Worm (Caenorhabditis elegans) whole organism, L4 larva: Measurements from ENCODE around the gene skpo-1.

ENCODE experiments used
- F10B5.3 ChIP-seq: sonication (generic microtip); optimal IDR thresholded peaks from 2 replicates; lab custom pipeline; 2016; ENCODE audit warnings: mild to moderate bottlenecking, missing genetic modification characterization, missing compliant biosample characterization
- F26F4.8 ChIP-seq: fragments of 200-800 bp; sonication (Bioruptor generic); conservative IDR thresholded peaks from 2 replicates; pipeline ENCODE4 v1.3.6; 2022; ENCODE audit warnings: missing genetic modification characterization, missing compliant biosample characterization
- F37D6.2 ChIP-seq: sonication (generic microtip); optimal IDR thresholded peaks from 2 replicates; lab custom pipeline; 2016; ENCODE audit warnings: mild to moderate bottlenecking, missing genetic modification characterization, missing compliant biosample characterization
- F44E2.7 ChIP-seq: fragments of 200-800 bp; sonication (Bioruptor generic); IDR thresholded peaks from 2 replicates; pipeline ENCODE4 v2.1.2; 2022; ENCODE audit warnings: missing genetic modification characterization, missing compliant biosample characterization
- F49E8.2 ChIP-seq: sonication (generic microtip); optimal IDR thresholded peaks from 2 replicates; lab custom pipeline; 2016; ENCODE audit warnings: missing compliant biosample characterization, mild to moderate bottlenecking, missing genetic modification characterization, borderline replicate concordance
- R02D3.7 ChIP-seq: fragments of 150-350 bp; sonication (generic microtip); optimal IDR thresholded peaks from 3 replicates; lab custom pipeline; 2014; ENCODE audit warnings: missing biosample characterization, missing genetic modification characterization
- T20F7.1 ChIP-seq: fragments of 200-800 bp; sonication (Bioruptor generic); optimal IDR thresholded peaks from 2 replicates; lab custom pipeline; 2018; ENCODE audit warnings: mild to moderate bottlenecking, missing genetic modification characterization, missing compliant biosample characterization
- Y105C5A.15 ChIP-seq: fragments of 200-800 bp; sonication (Bioruptor generic); IDR thresholded peaks from 2 replicates; pipeline ENCODE4 v1.3.6; 2022; ENCODE audit warnings: missing genetic modification characterization, missing compliant biosample characterization
- ZK337.2 ChIP-seq: fragments of 200-800 bp; sonication (Bioruptor generic); IDR thresholded peaks from 2 replicates; pipeline ENCODE4 v1.3.6; 2022; ENCODE audit warnings: missing genetic modification reagents, missing genetic modification characterization, missing compliant biosample characterization
- arid-1 ChIP-seq: fragments of 200-800 bp; sonication (Bioruptor generic); conservative IDR thresholded peaks from 2 replicates; pipeline ENCODE4 v1.3.6; 2022; ENCODE audit warnings: missing genetic modification reagents, missing genetic modification characterization, missing compliant biosample characterization
- attf-4 ChIP-seq: sonication (generic microtip); optimal IDR thresholded peaks from 3 replicates; lab custom pipeline; 2017; ENCODE audit warnings: missing biosample characterization, missing genetic modification characterization
- ceh-82 ChIP-seq: sonication (generic microtip); optimal IDR thresholded peaks from 2 replicates; lab custom pipeline; 2017; ENCODE audit warnings: missing biosample characterization, missing genetic modification characterization
- cey-2 ChIP-seq: sonication (generic microtip); optimal IDR thresholded peaks from 3 replicates; lab custom pipeline; 2017; ENCODE audit warnings: missing genetic modification characterization, mild to moderate bottlenecking, missing compliant biosample characterization, antibody characterized with exemption, borderline replicate concordance; ENCODE audit not compliant: insufficient read depth
- daf-16 ChIP-seq, 3 experiments: sonication (generic microtip); optimal IDR thresholded peaks; 2 replicates each; lab custom pipeline; 2016 to 2017; ENCODE audit warnings: missing genetic modification characterization in 3 of 3, missing genetic modification reagents in 3 of 3, mild to moderate bottlenecking in 2 of 3, missing compliant biosample characterization in 2 of 3, missing biosample characterization in 1 of 3, moderate library complexity in 1 of 3
- daf-19 ChIP-seq: fragments of 200-800 bp; sonication (Bioruptor generic); conservative IDR thresholded peaks from 2 replicates; pipeline ENCODE4 v1.3.6; 2022; ENCODE audit warnings: missing genetic modification characterization, missing compliant biosample characterization
- daf-8 ChIP-seq: fragments of 200-800 bp; sonication (Bioruptor generic); IDR thresholded peaks from 2 replicates; pipeline ENCODE4 v1.3.6; 2022; ENCODE audit warnings: missing genetic modification characterization, missing compliant biosample characterization
- dmd-6 ChIP-seq: fragments of 200-800 bp; sonication (Bioruptor generic); IDR thresholded peaks from 2 replicates; pipeline ENCODE4 v1.3.6; 2022; ENCODE audit warnings: missing genetic modification reagents, missing genetic modification characterization, missing compliant biosample characterization
- dpl-1 ChIP-seq: fragments of 150-350 bp; optimal IDR thresholded peaks from 2 replicates; lab custom pipeline; 2014; ENCODE audit warnings: missing biosample characterization, missing genetic modification reagents, missing genetic modification characterization
- dve-1 ChIP-seq: sonication (generic microtip); optimal IDR thresholded peaks from 2 replicates; lab custom pipeline; 2017; ENCODE audit warnings: antibody characterized with exemption, mild to moderate bottlenecking, missing genetic modification characterization, missing compliant biosample characterization; ENCODE audit not compliant: insufficient read depth
- egl-43 ChIP-seq: fragments of 200-800 bp; sonication (Bioruptor generic); IDR thresholded peaks from 2 replicates; pipeline ENCODE4 v1.3.6; 2022; ENCODE audit warnings: missing genetic modification reagents, missing genetic modification characterization, missing compliant biosample characterization
- fos-1 ChIP-seq: fragments of 150-350 bp; optimal IDR thresholded peaks from 2 replicates; lab custom pipeline; 2014; ENCODE audit warnings: missing biosample characterization, missing genetic modification characterization
- hlh-11 ChIP-seq: fragments of 200-800 bp; sonication (Bioruptor generic); optimal IDR thresholded peaks from 2 replicates; lab custom pipeline; 2018; ENCODE audit warnings: mild to moderate bottlenecking, missing genetic modification characterization, missing compliant biosample characterization
- hlh-30 ChIP-seq: sonication (generic microtip); optimal IDR thresholded peaks from 2 replicates; lab custom pipeline; 2017; ENCODE audit warnings: antibody characterized with exemption, mild to moderate bottlenecking, missing genetic modification characterization, missing compliant biosample characterization; ENCODE audit not compliant: insufficient read depth
- hmg-1.1 ChIP-seq: fragments of 200-800 bp; sonication (Bioruptor generic); IDR thresholded peaks from 2 replicates; pipeline ENCODE4 v1.3.6; 2022; ENCODE audit warnings: missing genetic modification reagents, missing genetic modification characterization, missing compliant biosample characterization
- lin-13 ChIP-seq: fragments of 150-350 bp; optimal IDR thresholded peaks from 2 replicates; lab custom pipeline; 2014; ENCODE audit warnings: missing biosample characterization, missing genetic modification reagents, missing genetic modification characterization
- madf-5 ChIP-seq, 2 experiments: fragments of 200-800 bp; sonication (Bioruptor generic); IDR thresholded peaks; 2 replicates each; pipeline ENCODE4 v1.3.6; 2022; ENCODE audit warnings: missing compliant biosample characterization in 2 of 2, missing genetic modification characterization in 2 of 2
- mdl-1 ChIP-seq, 2 experiments: fragments of 150-350 bp in 1 of 2; sonication (generic microtip) in 1 of 2; optimal IDR thresholded peaks; 2 replicates each; lab custom pipeline; 2014 to 2017; ENCODE audit warnings: missing biosample characterization in 2 of 2, missing genetic modification characterization in 2 of 2
- mep-1 ChIP-seq: fragments of 150-350 bp; sonication (generic microtip); optimal IDR thresholded peaks from 3 replicates; lab custom pipeline; 2014; ENCODE audit warnings: missing biosample characterization, missing genetic modification characterization
- mes-2 ChIP-seq: sonication (generic microtip); optimal IDR thresholded peaks from 2 replicates; lab custom pipeline; 2016; ENCODE audit warnings: missing genotype, mild to moderate bottlenecking, missing genetic modification characterization, missing compliant biosample characterization; ENCODE audit not compliant: poor library complexity, severe bottlenecking
- mxl-2 ChIP-seq: fragments of 200-800 bp; sonication (Bioruptor generic); conservative IDR thresholded peaks from 2 replicates; pipeline ENCODE4 v1.3.6; 2022; ENCODE audit warnings: missing genetic modification reagents, missing genetic modification characterization, missing compliant biosample characterization
- nhr-102 ChIP-seq: sonication (generic microtip); optimal IDR thresholded peaks from 2 replicates; lab custom pipeline; 2016; ENCODE audit warnings: mild to moderate bottlenecking, missing genetic modification characterization, moderate library complexity, missing compliant biosample characterization
- nhr-11 ChIP-seq: fragments of 150-350 bp; optimal IDR thresholded peaks from 2 replicates; lab custom pipeline; 2014; ENCODE audit warnings: missing biosample characterization, missing genetic modification characterization
- nhr-28 ChIP-seq: fragments of 150-350 bp; optimal IDR thresholded peaks from 2 replicates; lab custom pipeline; 2014; ENCODE audit warnings: missing biosample characterization, missing genetic modification characterization
- nhr-48 ChIP-seq: sonication (generic microtip); optimal IDR thresholded peaks from 2 replicates; lab custom pipeline; 2016; ENCODE audit warnings: mild to moderate bottlenecking, missing genetic modification characterization, missing compliant biosample characterization
- nhr-76 ChIP-seq: fragments of 150-350 bp; optimal IDR thresholded peaks from 2 replicates; lab custom pipeline; 2014; ENCODE audit warnings: missing biosample characterization, missing genetic modification characterization
- php-3 ChIP-seq: fragments of 200-800 bp; sonication (Bioruptor generic); IDR thresholded peaks from 2 replicates; pipeline ENCODE4 v1.3.6; 2022; ENCODE audit warnings: missing genetic modification reagents, missing genetic modification characterization, missing compliant biosample characterization
- rbr-2 ChIP-seq: sonication (generic microtip); optimal IDR thresholded peaks from 2 replicates; lab custom pipeline; 2016; ENCODE audit warnings: missing genotype, missing genetic modification characterization, missing compliant biosample characterization
- saeg-2 ChIP-seq: fragments of 200-800 bp; sonication (Bioruptor generic); IDR thresholded peaks from 2 replicates; pipeline ENCODE4 v1.3.6; 2022; ENCODE audit warnings: missing genetic modification reagents, missing genetic modification characterization, missing compliant biosample characterization
- skn-1 ChIP-seq: fragments of 150-350 bp; optimal IDR thresholded peaks from 2 replicates; lab custom pipeline; 2014; ENCODE audit warnings: missing biosample characterization, missing genetic modification characterization
- snpc-4 ChIP-seq: fragments of 150-350 bp; optimal IDR thresholded peaks from 2 replicates; lab custom pipeline; 2014; ENCODE audit warnings: missing biosample characterization, missing genetic modification characterization
- spr-1 ChIP-seq: sonication (generic microtip); optimal IDR thresholded peaks from 2 replicates; lab custom pipeline; 2016; ENCODE audit warnings: mild to moderate bottlenecking, missing genetic modification characterization, missing compliant biosample characterization
- tra-1 ChIP-seq: fragments of 200-800 bp; sonication (Bioruptor generic); IDR thresholded peaks from 2 replicates; pipeline ENCODE4 v1.3.6; 2022; ENCODE audit warnings: missing genetic modification reagents, missing genetic modification characterization, missing compliant biosample characterization
- unc-62 ChIP-seq, 3 experiments: fragments of 150-350 bp in 1 of 3; sonication (generic microtip); optimal IDR thresholded peaks in 2 of 3; peaks in 1 of 3; 1 replicate in 1 of 3; 2 replicates in 2 of 3; lab custom pipeline; 2014 to 2017; ENCODE audit warnings: missing biosample characterization in 3 of 3, missing genetic modification characterization in 3 of 3, missing genetic modification reagents in 3 of 3, missing genotype in 1 of 3
- vab-7 ChIP-seq: fragments of 200-800 bp; sonication (Bioruptor generic); IDR thresholded peaks from 2 replicates; pipeline ENCODE4 v1.3.6; 2022; ENCODE audit warnings: missing genetic modification reagents, missing genetic modification characterization, missing compliant biosample characterization
- zag-1 ChIP-seq: fragments of 150-350 bp; optimal IDR thresholded peaks from 2 replicates; lab custom pipeline; 2014; ENCODE audit warnings: missing biosample characterization, missing genetic modification characterization
- zip-11 ChIP-seq: fragments of 200-800 bp; sonication (Bioruptor generic); IDR thresholded peaks from 2 replicates; pipeline ENCODE4 v1.3.6; 2022; ENCODE audit warnings: missing genetic modification characterization, missing compliant biosample characterization

Gene skpo-1

ce11 chrII:8382880-8383279, 21.8 kb downstream of the skpo-1 start (continued):
- TF ChIP-seq dve-1 (tag; lab: Kevin White, UChicago), result peak; percentile 98
- TF ChIP-seq nhr-76 (tag; lab: Kevin White, UChicago), result no peak
- no peak for TF ChIP-seq rbr-2 (tag; lab: Kevin White, UChicago)
- peak; percentile 81 for TF ChIP-seq nhr-102 (tag; lab: Kevin White, UChicago)
- TF ChIP-seq saeg-2 (GFP tag; lab: Robert Waterston, UW), result 0 out of 2 replicates have a peak, but pooled peaks have one; percentile 62
- peak; percentile 51 for TF ChIP-seq T20F7.1 (GFP tag; lab: Kevin White, UChicago)
- no peak for TF ChIP-seq mep-1
- TF ChIP-seq dmd-6 (GFP tag; lab: Robert Waterston, UW), result peak; percentile 96
- TF ChIP-seq php-3, result peak; percentile 94
- TF ChIP-seq hmg-1.1 (GFP tag; lab: Robert Waterston, UW), result no peak
- TF ChIP-seq tra-1 (GFP tag; lab: Robert Waterston, UW), result peak; percentile 52; the same call in 1 of the 2 replicates
- TF ChIP-seq nhr-11 (tag; lab: Kevin White, UChicago), result no peak
- peak; percentile 97 for TF ChIP-seq nhr-28 (tag; lab: Kevin White, UChicago)
- peak; percentile 87 for TF ChIP-seq nhr-48 (tag; lab: Kevin White, UChicago)
- no peak for TF ChIP-seq zip-11
- TF ChIP-seq unc-62 (GFP tag; optimal IDR thresholded peaks at IDR 0.05 in 1 of 2; lab: Kevin White, UChicago), result peak in 1 of 2 experiments; percentile 45
- TF ChIP-seq unc-62 (tag; optimal IDR thresholded peaks at IDR 0.05; lab: Kevin White, UChicago), result no peak

ce11 chrII:8381197-8381596, 23.5 kb downstream of the skpo-1 start, which contains the start of gene F49E12.12:
Gene F49E12.12, plus strand, starts transcription at chrII:8381497.
- no peak for TF ChIP-seq vab-7
- TF ChIP-seq arid-1 (GFP tag; lab: Robert Waterston, UW), result no peak
- no peak for TF ChIP-seq ceh-82 (tag; lab: Kevin White, UChicago)
- TF ChIP-seq spr-1 (tag; lab: Kevin White, UChicago), result no peak
- TF ChIP-seq egl-43 (GFP tag; lab: Robert Waterston, UW), result no peak
- no peak for TF ChIP-seq daf-8
- TF ChIP-seq zip-11, result no peak
- no peak for TF ChIP-seq fos-1
- no peak for TF ChIP-seq snpc-4 (tag; lab: Kevin White, UChicago)
- TF ChIP-seq saeg-2 (GFP tag; lab: Robert Waterston, UW), result no peak
- TF ChIP-seq hlh-11 (tag; lab: Kevin White, UChicago), result no peak
- no peak for TF ChIP-seq hlh-30 (tag; lab: Kevin White, UChicago)
- no peak for TF ChIP-seq nhr-102 (tag; lab: Kevin White, UChicago)
- no peak for TF ChIP-seq mxl-2 (GFP tag; lab: Robert Waterston, UW)
- no peak for TF ChIP-seq daf-19 (GFP tag; lab: Robert Waterston, UW)
- TF ChIP-seq zag-1 (tag; lab: Kevin White, UChicago), result no peak
- no peak for TF ChIP-seq F49E8.2 (tag; lab: Kevin White, UChicago)
- no peak for TF ChIP-seq F26F4.8
- TF ChIP-seq daf-16 (GFP tag; optimal IDR thresholded peaks at IDR 0.05; lab: Kevin White, UChicago), result no peak
- no peak for TF ChIP-seq daf-16 (tag; optimal IDR thresholded peaks at IDR 0.05; lab: Kevin White, UChicago)
- no peak for TF ChIP-seq R02D3.7 (tag; lab: Kevin White, UChicago)

- TF ChIP-seq unc-62 (GFP tag; optimal IDR thresholded peaks at IDR 0.05 in 1 of 2; lab: Kevin White, UChicago), result no peak
- TF ChIP-seq unc-62 (tag; optimal IDR thresholded peaks at IDR 0.05; lab: Kevin White, UChicago), result no peak
- no peak for TF ChIP-seq Y105C5A.15 (GFP tag; lab: Robert Waterston, UW)
- TF ChIP-seq lin-13 (GFP tag; lab: Kevin White, UChicago), result no peak
- TF ChIP-seq daf-19 (GFP tag; lab: Robert Waterston, UW), result no peak
- peak in 1 of 2 experiments; percentile 17 for TF ChIP-seq mdl-1 (tag; optimal IDR thresholded peaks at IDR 0.05; lab: Kevin White, UChicago)
- no peak for TF ChIP-seq F10B5.3 (tag; lab: Kevin White, UChicago)
- TF ChIP-seq mes-2 (tag; lab: Kevin White, UChicago), result no peak
- no peak for TF ChIP-seq dpl-1 (GFP tag; lab: Kevin White, UChicago)
- peak; percentile 1 for TF ChIP-seq hlh-11 (tag; lab: Kevin White, UChicago)
- no peak for TF ChIP-seq snpc-4 (tag; lab: Kevin White, UChicago)
- TF ChIP-seq F44E2.7, result no peak
- no peak for TF ChIP-seq R02D3.7 (tag; lab: Kevin White, UChicago)
- TF ChIP-seq nhr-48 (tag; lab: Kevin White, UChicago), result peak; percentile 85
- peak; percentile 44 for TF ChIP-seq nhr-28 (tag; lab: Kevin White, UChicago)
- TF ChIP-seq cey-2 (tag; lab: Kevin White, UChicago), result no peak
- no peak for TF ChIP-seq ZK337.2 (GFP tag; lab: Robert Waterston, UW)
- no peak for TF ChIP-seq madf-5 (GFP tag; IDR thresholded peaks at IDR 0.05; lab: Robert Waterston, UW)
- no peak for TF ChIP-seq F37D6.2 (tag; lab: Kevin White, UChicago)
- no peak for TF ChIP-seq attf-4
- TF ChIP-seq skn-1 (tag; lab: Kevin White, UChicago), result no peak
These were observed 24.5 kb downstream of the skpo-1 start for ce11 chrII:8380188-8380587.
